Worm (Caenorhabditis elegans) whole organism, young adult: Measurements from ENCODE around the gene gldi-8.

Experiments
- F22D6.2 ChIP-seq: sonication (generic microtip); optimal IDR thresholded peaks from 2 replicates; lab custom pipeline; 2016; ENCODE audit warnings: mild to moderate bottlenecking, missing genetic modification characterization, missing compliant biosample characterization
- F23B12.7 ChIP-seq: sonication (generic microtip); optimal IDR thresholded peaks from 2 replicates; lab custom pipeline; 2017; ENCODE audit warnings: missing genetic modification characterization, mild to moderate bottlenecking, missing compliant biosample characterization, antibody characterized with exemption, moderate library complexity; ENCODE audit not compliant: insufficient read depth
- F39B2.1 ChIP-seq: fragments of 200-800 bp; sonication (Bioruptor generic); IDR thresholded peaks from 2 replicates; pipeline ENCODE4 v1.3.6; 2022; ENCODE audit warnings: missing genetic modification reagents, missing genetic modification characterization, missing compliant biosample characterization
- T07F8.4 ChIP-seq: sonication (generic microtip); optimal IDR thresholded peaks from 2 replicates; lab custom pipeline; 2016; ENCODE audit warnings: mild to moderate bottlenecking, missing genetic modification characterization, moderate library complexity, missing compliant biosample characterization
- Y95B8A.8 ChIP-seq: fragments of 200-800 bp; sonication (Bioruptor generic); IDR thresholded peaks from 2 replicates; pipeline ENCODE4 v1.3.6; 2022; ENCODE audit warnings: missing genetic modification reagents, missing genetic modification characterization, missing compliant biosample characterization
- aptf-2 ChIP-seq: fragments of 200-800 bp; sonication (Bioruptor generic); conservative IDR thresholded peaks from 2 replicates; pipeline ENCODE4 v1.3.6; 2022; ENCODE audit warnings: missing genetic modification reagents, missing genetic modification characterization, missing compliant biosample characterization
- attf-3 ChIP-seq: fragments of 200-800 bp; sonication (Bioruptor generic); conservative IDR thresholded peaks from 2 replicates; pipeline ENCODE4 v1.3.6; 2022; ENCODE audit warnings: missing genetic modification reagents, missing genetic modification characterization, missing compliant biosample characterization
- attf-5 ChIP-seq: fragments of 200-800 bp; sonication (Bioruptor generic); optimal IDR thresholded peaks from 2 replicates; lab custom pipeline; 2018; ENCODE audit warnings: mild to moderate bottlenecking, missing genetic modification characterization, missing compliant biosample characterization
- ccch-3 ChIP-seq: fragments of 200-800 bp; sonication (Bioruptor generic); optimal IDR thresholded peaks from 2 replicates; lab custom pipeline; 2018; ENCODE audit warnings: mild to moderate bottlenecking, missing genetic modification characterization, missing compliant biosample characterization
- ceh-100 ChIP-seq: fragments of 200-800 bp; sonication (Bioruptor generic); IDR thresholded peaks from 2 replicates; pipeline ENCODE4 v1.3.6; 2022; ENCODE audit warnings: missing genetic modification reagents, missing genetic modification characterization, missing compliant biosample characterization
- ceh-40 ChIP-seq: fragments of 200-800 bp; sonication (Bioruptor generic); IDR thresholded peaks from 2 replicates; pipeline ENCODE4 v1.3.6; 2022; ENCODE audit warnings: missing genetic modification characterization, missing compliant biosample characterization
- die-1 ChIP-seq: sonication (generic microtip); optimal IDR thresholded peaks from 2 replicates; lab custom pipeline; 2016; ENCODE audit warnings: missing genotype, mild to moderate bottlenecking, missing genetic modification characterization, missing compliant biosample characterization
- dpff-1 ChIP-seq: sonication (generic microtip); optimal IDR thresholded peaks from 2 replicates; lab custom pipeline; 2017; ENCODE audit warnings: mild to moderate bottlenecking, missing genetic modification characterization, missing compliant biosample characterization
- dpl-1 ChIP-seq: fragments of 150-350 bp; optimal IDR thresholded peaks from 2 replicates; lab custom pipeline; 2014; ENCODE audit warnings: missing biosample characterization, missing genetic modification reagents, missing genetic modification characterization
- ets-4 ChIP-seq: fragments of 200-800 bp; sonication (Bioruptor generic); optimal IDR thresholded peaks from 2 replicates; lab custom pipeline; 2018; ENCODE audit warnings: mild to moderate bottlenecking, missing genetic modification characterization, missing compliant biosample characterization
- hmg-1.2 ChIP-seq: fragments of 200-800 bp; sonication (Bioruptor generic); IDR thresholded peaks from 2 replicates; pipeline ENCODE4 v1.3.6; 2022; ENCODE audit warnings: missing genetic modification reagents, missing genetic modification characterization, missing compliant biosample characterization
- hmg-20 ChIP-seq: fragments of 200-800 bp; sonication (Bioruptor generic); IDR thresholded peaks from 2 replicates; pipeline ENCODE4 v1.3.6; 2022; ENCODE audit warnings: missing genetic modification reagents, missing genetic modification characterization, missing compliant biosample characterization
- hsf-1 ChIP-seq: fragments of 200-800 bp; sonication (Bioruptor generic); IDR thresholded peaks from 2 replicates; pipeline ENCODE4 v1.3.6; 2022; ENCODE audit warnings: missing genetic modification reagents, missing genetic modification characterization, missing compliant biosample characterization
- let-526 ChIP-seq: fragments of 200-800 bp; sonication (Bioruptor generic); IDR thresholded peaks from 2 replicates; pipeline ENCODE4 v1.3.6; 2022; ENCODE audit warnings: missing genetic modification reagents, missing genetic modification characterization, missing compliant biosample characterization
- lin-40 ChIP-seq: sonication (generic microtip); optimal IDR thresholded peaks from 2 replicates; lab custom pipeline; 2016; ENCODE audit warnings: missing genetic modification characterization, mild to moderate bottlenecking, missing compliant biosample characterization, missing genotype, missing genetic modification reagents
- lir-1 ChIP-seq: fragments of 200-800 bp; sonication (Bioruptor generic); conservative IDR thresholded peaks from 2 replicates; pipeline ENCODE4 v1.3.6; 2022; ENCODE audit warnings: missing genetic modification reagents, missing genetic modification characterization, missing compliant biosample characterization
- lsy-27 ChIP-seq: sonication (generic microtip); optimal IDR thresholded peaks from 2 replicates; lab custom pipeline; 2017; ENCODE audit warnings: missing genetic modification characterization, mild to moderate bottlenecking, missing compliant biosample characterization, antibody characterized with exemption, missing genotype, borderline replicate concordance; ENCODE audit not compliant: insufficient read depth
- madf-3 ChIP-seq: fragments of 200-800 bp; sonication (Bioruptor generic); IDR thresholded peaks from 2 replicates; pipeline ENCODE4 v1.3.6; 2022; ENCODE audit warnings: missing genetic modification reagents, missing genetic modification characterization, missing compliant biosample characterization
- mcd-1 ChIP-seq: fragments of 200-800 bp; sonication (Bioruptor generic); IDR thresholded peaks from 2 replicates; pipeline ENCODE4 v1.3.6; 2022; ENCODE audit warnings: missing genetic modification reagents, missing genetic modification characterization, missing compliant biosample characterization
- nfya-1 ChIP-seq: sonication (generic microtip); optimal IDR thresholded peaks from 2 replicates; lab custom pipeline; 2017; ENCODE audit warnings: antibody characterized with exemption, missing compliant biosample characterization, missing genetic modification characterization, borderline replicate concordance; ENCODE audit not compliant: insufficient read depth
- nfya-2 ChIP-seq: fragments of 200-800 bp; sonication (Bioruptor generic); IDR thresholded peaks from 2 replicates; pipeline ENCODE4 v1.3.6; 2022; ENCODE audit warnings: missing genetic modification reagents, missing genetic modification characterization, missing compliant biosample characterization
- nhr-179 ChIP-seq: sonication (generic microtip); optimal IDR thresholded peaks from 2 replicates; lab custom pipeline; 2016; ENCODE audit warnings: mild to moderate bottlenecking, missing genetic modification characterization, missing compliant biosample characterization
- nhr-80 ChIP-seq: sonication (generic microtip); optimal IDR thresholded peaks from 2 replicates; lab custom pipeline; 2016; ENCODE audit warnings: missing genetic modification characterization, missing compliant biosample characterization
- repo-1 ChIP-seq: sonication (generic microtip); optimal IDR thresholded peaks from 2 replicates; lab custom pipeline; 2017; ENCODE audit warnings: mild to moderate bottlenecking, missing genetic modification characterization, missing compliant biosample characterization
- rpc-1 ChIP-seq, 2 experiments: fragments of 150-350 bp in 1 of 2; sonication (generic microtip) in 1 of 2; optimal IDR thresholded peaks; 2 replicates each; lab custom pipeline; 2014 to 2018; ENCODE audit warnings: missing biosample characterization in 1 of 2, missing genetic modification characterization in 1 of 2, missing genetic modification reagents in 1 of 2, missing genotype in 1 of 2
- snpc-3.4 ChIP-seq: sonication (generic microtip); optimal IDR thresholded peaks from 2 replicates; lab custom pipeline; 2017; ENCODE audit warnings: missing genetic modification characterization, mild to moderate bottlenecking, missing compliant biosample characterization, antibody characterized with exemption, moderate library complexity, missing genotype, missing genetic modification reagents
- somi-1 ChIP-seq: fragments of 200-800 bp; sonication (Bioruptor generic); optimal IDR thresholded peaks from 2 replicates; lab custom pipeline; 2018; ENCODE audit warnings: mild to moderate bottlenecking, missing genetic modification characterization, missing compliant biosample characterization
- tbp1 ChIP-seq: fragments of 200-800 bp; sonication (Bioruptor generic); optimal IDR thresholded peaks from 2 replicates; lab custom pipeline; 2018; ENCODE audit warnings: mild to moderate bottlenecking, missing genetic modification characterization, missing compliant biosample characterization
- tlf-1 ChIP-seq: fragments of 200-800 bp; sonication (Bioruptor generic); optimal IDR thresholded peaks from 2 replicates; lab custom pipeline; 2018; ENCODE audit warnings: mild to moderate bottlenecking, missing genetic modification characterization, missing compliant biosample characterization
- unc-130 ChIP-seq: sonication (generic microtip); optimal IDR thresholded peaks from 2 replicates; lab custom pipeline; 2016; ENCODE audit warnings: missing genetic modification reagents, missing genetic modification characterization, missing compliant biosample characterization
- ztf-25 ChIP-seq: fragments of 200-800 bp; sonication (Bioruptor generic); IDR thresholded peaks from 2 replicates; pipeline ENCODE4 v1.3.6; 2022; ENCODE audit warnings: missing genetic modification reagents, missing genetic modification characterization, missing compliant biosample characterization
- ztf-3 ChIP-seq: fragments of 200-800 bp; sonication (Bioruptor generic); optimal IDR thresholded peaks from 2 replicates; lab custom pipeline; 2018; ENCODE audit warnings: mild to moderate bottlenecking, missing genetic modification characterization, missing compliant biosample characterization

Gene gldi-8

ce11 chrIII:12598418-12599330 lies 855 bp downstream of the gldi-8 start (continued):
- peak; percentile 1 for TF ChIP-seq tlf-1 (GFP tag; lab: Kevin White, UChicago)
- TF ChIP-seq snpc-3.4 (tag; lab: Kevin White, UChicago): peak; percentile 1
- peak; percentile 79 for TF ChIP-seq mcd-1
- TF ChIP-seq repo-1 (tag; lab: Kevin White, UChicago): peak; percentile 54
- peak; percentile 84 for TF ChIP-seq hmg-1.2 (GFP tag; lab: Robert Waterston, UW)
- no peak for TF ChIP-seq nfya-2 (GFP tag; lab: Robert Waterston, UW)
- peak; percentile 85 for TF ChIP-seq attf-5 (GFP tag; lab: Kevin White, UChicago)
- peak; percentile 85 for TF ChIP-seq Y95B8A.8 (GFP tag; lab: Robert Waterston, UW)
- TF ChIP-seq rpc-1 (optimal IDR thresholded peaks at IDR 0.05; lab: Kevin White, UChicago): peak; percentile 7
- TF ChIP-seq rpc-1 (tag; optimal IDR thresholded peaks at IDR 0.05; lab: Kevin White, UChicago): no peak
- no peak for TF ChIP-seq nhr-179 (tag; lab: Kevin White, UChicago)
- TF ChIP-seq ceh-100: peak; percentile 34
- 0 out of 2 replicates have a peak, but pooled peaks have one; percentile 44 for TF ChIP-seq attf-3 (GFP tag; lab: Robert Waterston, UW)
- TF ChIP-seq somi-1 (GFP tag; lab: Kevin White, UChicago): peak; percentile 21
- peak; percentile 61 for TF ChIP-seq lin-40 (tag; lab: Kevin White, UChicago)
- no peak for TF ChIP-seq F22D6.2 (tag; lab: Kevin White, UChicago)
- peak; percentile 37; the same call in 1 of the 2 replicates for TF ChIP-seq let-526 (GFP tag; lab: Robert Waterston, UW)
- TF ChIP-seq ceh-40 (GFP tag; lab: Robert Waterston, UW): no peak
- peak; percentile 74 for TF ChIP-seq ztf-25 (GFP tag; lab: Robert Waterston, UW)
- peak; percentile 54 for TF ChIP-seq tbp1 (GFP tag; lab: Kevin White, UChicago)
- TF ChIP-seq ccch-3: no peak
- TF ChIP-seq lsy-27 (tag; lab: Kevin White, UChicago): no peak
- TF ChIP-seq nfya-1 (tag; lab: Kevin White, UChicago): no peak
- no peak for TF ChIP-seq die-1 (tag; lab: Kevin White, UChicago)
- TF ChIP-seq madf-3 (GFP tag; lab: Robert Waterston, UW): peak; percentile 99
- no peak; the same call in 1 of the 2 replicates for TF ChIP-seq F39B2.1 (GFP tag; lab: Robert Waterston, UW)
- TF ChIP-seq dpl-1 (GFP tag; lab: Kevin White, UChicago): no peak
- TF ChIP-seq aptf-2 (GFP tag; lab: Robert Waterston, UW): no peak
- no peak for TF ChIP-seq T07F8.4 (tag; lab: Kevin White, UChicago)
- peak; percentile 38; the same call in 1 of the 2 replicates for TF ChIP-seq lir-1
- no peak for TF ChIP-seq ets-4 (GFP tag; lab: Kevin White, UChicago)
- TF ChIP-seq dpff-1 (tag; lab: Kevin White, UChicago): peak; percentile 59
- TF ChIP-seq hmg-20 (GFP tag; lab: Robert Waterston, UW): no peak
- no peak for TF ChIP-seq unc-130 (GFP tag; lab: Kevin White, UChicago)
- no peak for TF ChIP-seq ztf-3 (GFP tag; lab: Kevin White, UChicago)
- TF ChIP-seq F23B12.7: peak; percentile 41
- TF ChIP-seq, all 124 proteins: peak for 74

ce11 chrIII:12595640-12596039 lies 3.9 kb downstream of the gldi-8 start:
- TF ChIP-seq hmg-1.2 (GFP tag; lab: Robert Waterston, UW): 0 out of 2 replicates have a peak, but pooled peaks have one; percentile 17
- no peak for TF ChIP-seq lir-1
- no peak for TF ChIP-seq nhr-80
- TF ChIP-seq hsf-1: no peak
